Fruit fly (Drosophila melanogaster): Measurements from ENCODE around the gene a10.

DNA sequence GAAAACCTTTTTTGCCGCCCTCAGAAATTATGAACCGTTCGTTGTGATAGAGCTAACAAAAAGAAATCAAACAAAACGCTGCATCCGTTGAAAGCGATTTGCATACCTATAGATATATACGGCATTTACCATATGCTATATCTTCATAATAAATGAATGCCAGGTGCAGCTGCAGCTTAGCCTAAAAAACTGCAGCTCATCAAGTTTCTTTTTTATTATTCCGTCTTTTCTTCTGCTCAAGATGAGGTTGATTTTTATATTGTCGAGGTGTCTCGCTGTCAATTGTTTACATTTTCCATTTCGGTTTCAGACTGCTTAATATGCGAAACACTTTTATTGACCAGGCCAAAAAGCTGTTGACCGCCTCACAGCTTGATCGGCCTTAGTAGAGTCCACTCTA is 45.1 kb downstream of the a10 start:
- TF ChIP-seq kay (GFP tag; ENCODE audit: borderline replicate concordance) (no peak), Clk (GFP tag; optimal IDR thresholded peaks at IDR 0.05) (no peak), CG7101 (tag; optimal IDR thresholded peaks at IDR 0.05) (no peak), CG12768 (GFP tag; optimal IDR thresholded peaks at IDR 0.05) (no peak), CG33017 (tag; optimal IDR thresholded peaks at IDR 0.05) (no peak), bab1 (GFP tag; optimal IDR thresholded peaks at IDR 0.05) (no peak), CG1620 (GFP tag; optimal IDR thresholded peaks at IDR 0.05) (no peak), Mnt (GFP tag; optimal IDR thresholded peaks at IDR 0.05) (no peak)

All from whole organism, adult.